Worm (Caenorhabditis elegans): ENCODE measurements around the gene F14E5.8.

DNA sequence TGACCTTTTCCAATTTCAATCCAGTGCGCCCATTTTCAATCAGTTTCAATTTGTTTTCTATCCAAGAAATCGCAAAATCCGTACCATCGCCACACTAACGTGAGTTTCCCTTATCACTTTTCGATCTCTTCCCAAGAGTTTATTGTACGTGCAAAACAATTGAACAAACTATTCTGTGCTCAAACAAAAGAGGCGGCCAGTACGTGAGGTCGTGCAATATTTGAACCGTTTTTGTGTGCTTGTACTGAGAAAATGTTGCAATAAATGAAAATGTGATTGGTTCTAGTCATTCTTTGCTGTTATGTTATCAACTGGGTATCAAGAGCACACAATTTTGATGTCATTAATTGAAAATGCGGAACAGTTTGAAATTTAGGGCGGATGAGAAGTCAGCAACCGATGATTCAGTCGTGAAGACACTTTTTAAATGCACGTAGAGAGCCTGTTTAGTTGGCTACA, 29.8 kb downstream of the F14E5.8 start, which contains the start of gene F22B5.4:
- TF ChIP-seq unc-62 (GFP tag; optimal IDR thresholded peaks at IDR 0.05) (no peak), swsn-7 (tag; optimal IDR thresholded peaks at IDR 0.05) (no peak), fkh-8 (tag; optimal IDR thresholded peaks at IDR 0.05) (no peak), elt-3 (tag; optimal IDR thresholded peaks at IDR 0.05) (no peak), zag-1 (tag; optimal IDR thresholded peaks at IDR 0.05) (no peak), sptf-1 (tag; optimal IDR thresholded peaks at IDR 0.05) (no peak), nhr-237 (tag; optimal IDR thresholded peaks at IDR 0.05) (no peak), lsy-2 (tag; optimal IDR thresholded peaks at IDR 0.05) (no peak), snpc-4 (tag; optimal IDR thresholded peaks at IDR 0.05) (no peak), pag-3 (tag; optimal IDR thresholded peaks at IDR 0.05; ENCODE audit: borderline replicate concordance, insufficient read depth) (no peak)
